Worm (Caenorhabditis elegans): ENCODE data around the gene srsx-15.

srsx-15 gene

DNA sequence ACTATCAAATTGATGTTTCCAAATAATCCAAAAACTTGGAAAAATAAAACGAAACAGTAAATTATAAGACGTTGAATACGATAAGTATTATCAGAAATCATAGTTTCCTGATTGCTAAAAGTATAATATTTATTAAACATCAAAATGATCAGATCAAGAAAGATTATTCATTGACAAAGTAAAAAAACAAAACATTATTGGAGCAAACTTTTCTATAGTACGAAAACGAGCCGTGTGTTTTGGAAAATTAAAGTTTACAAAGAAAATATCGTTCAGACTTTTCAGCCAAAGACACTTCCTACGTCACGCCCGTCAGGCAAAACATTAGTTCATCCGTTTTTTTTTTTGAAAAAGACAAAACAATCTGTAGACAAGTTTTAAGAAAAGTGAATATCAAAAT is at the start of gene srsx-15:
srsx-15 (minus strand) TSS at position 101 of the 400 bp plus-strand sequence.
- TF ChIP-seq ceh-48 (tag; optimal IDR thresholded peaks at IDR 0.05), result no peak
- TF ChIP-seq sox-4 (tag; optimal IDR thresholded peaks at IDR 0.05), result no peak
- TF ChIP-seq C08G9.2 (tag; optimal IDR thresholded peaks at IDR 0.05), result no peak
- no peak for TF ChIP-seq nhr-11 (tag; optimal IDR thresholded peaks at IDR 0.05)
- no peak for TF ChIP-seq ceh-34 (tag; optimal IDR thresholded peaks at IDR 0.05)
- no peak for TF ChIP-seq eyg-1 (tag; optimal IDR thresholded peaks at IDR 0.05)

DNA sequence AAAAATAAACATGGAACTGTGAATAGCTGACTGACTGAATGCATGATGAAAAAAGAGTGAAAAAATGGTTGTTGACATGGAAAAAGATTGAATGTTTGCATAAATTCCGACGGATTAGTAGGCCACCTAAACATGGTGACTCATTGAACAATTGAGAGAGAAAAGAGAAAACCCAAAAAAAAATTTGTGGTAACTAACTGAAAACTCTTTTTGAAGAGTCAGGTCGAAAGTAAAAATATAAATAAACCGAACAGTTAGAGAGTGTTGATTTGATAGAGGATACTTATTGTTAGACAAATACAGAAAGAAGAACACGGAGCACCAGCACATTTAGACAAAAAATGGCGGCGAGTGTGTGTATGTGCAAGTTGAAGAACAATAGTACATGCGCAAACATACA is 47.7 kb upstream of the srsx-15 start:
- TF ChIP-seq lim-6 (tag; optimal IDR thresholded peaks at IDR 0.05) (no peak), fax-1 (tag; optimal IDR thresholded peaks at IDR 0.05) (no peak), dmd-4 (tag; optimal IDR thresholded peaks at IDR 0.05; ENCODE audit: borderline replicate concordance) (no peak), ceh-2 (tag; optimal IDR thresholded peaks at IDR 0.05) (no peak), nhr-232 (tag; optimal IDR thresholded peaks at IDR 0.05) (no peak), pros-1 (tag; optimal IDR thresholded peaks at IDR 0.05) (no peak), ets-4 (tag; optimal IDR thresholded peaks at IDR 0.05) (no peak), ceh-18 (tag; optimal IDR thresholded peaks at IDR 0.05) (no peak), unc-86 (tag; optimal IDR thresholded peaks at IDR 0.05) (no peak), hlh-15 (tag; optimal IDR thresholded peaks at IDR 0.05) (no peak), ceh-45 (GFP tag; IDR thresholded peaks at IDR 0.05) (no peak), ceh-30 (tag; optimal IDR thresholded peaks at IDR 0.05) (no peak), mec-3 (tag; optimal IDR thresholded peaks at IDR 0.05; ENCODE audit: borderline replicate concordance) (no peak), tbx-7 (tag; optimal IDR thresholded peaks at IDR 0.05) (no peak), ceh-9 (tag; optimal IDR thresholded peaks at IDR 0.05) (no peak), unc-42 (tag; optimal IDR thresholded peaks at IDR 0.05) (no peak), hlh-13 (GFP tag; optimal IDR thresholded peaks at IDR 0.05) (no peak)

DNA sequence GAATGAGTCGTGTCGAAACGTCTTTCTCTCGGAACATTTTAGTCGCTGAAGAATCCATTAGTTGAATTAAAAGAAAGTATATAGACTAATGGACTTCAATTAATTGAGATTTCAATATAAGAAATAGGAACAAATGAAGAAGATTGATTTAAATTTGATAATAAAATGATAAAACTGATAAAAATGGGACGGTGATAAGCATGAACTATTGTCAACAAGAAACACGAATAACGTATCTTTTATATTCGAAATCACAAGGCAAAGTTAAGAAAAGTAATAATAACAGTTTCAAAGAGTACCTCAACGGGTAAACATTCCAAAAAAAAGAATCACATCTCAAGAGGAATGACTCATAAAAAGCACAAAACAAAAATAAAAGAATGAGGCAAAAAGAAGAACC is 45.8 kb upstream of the srsx-15 start, which contains the start of gene T19E7.6:
T19E7.6 (minus strand) TSS at position 45 of the 400 bp plus-strand sequence.
- TF ChIP-seq hlh-15 (tag; optimal IDR thresholded peaks at IDR 0.05), result no peak
- no peak for TF ChIP-seq hlh-8 (tag; optimal IDR thresholded peaks at IDR 0.05)
- TF ChIP-seq elt-2 (tag; optimal IDR thresholded peaks at IDR 0.05), result no peak
- TF ChIP-seq ceh-30 (tag; optimal IDR thresholded peaks at IDR 0.05), result no peak
- TF ChIP-seq rnt-1 (tag; optimal IDR thresholded peaks at IDR 0.05), result no peak
- TF ChIP-seq nhr-232 (tag; optimal IDR thresholded peaks at IDR 0.05), result no peak
- no peak for TF ChIP-seq ets-4 (tag; optimal IDR thresholded peaks at IDR 0.05)
- TF ChIP-seq ceh-2 (tag; optimal IDR thresholded peaks at IDR 0.05), result no peak
- no peak for TF ChIP-seq tbx-2 (tag; optimal IDR thresholded peaks at IDR 0.05)
- no peak for TF ChIP-seq odd-2 (tag; optimal IDR thresholded peaks at IDR 0.05)
- no peak for TF ChIP-seq fax-1 (tag; optimal IDR thresholded peaks at IDR 0.05)

DNA sequence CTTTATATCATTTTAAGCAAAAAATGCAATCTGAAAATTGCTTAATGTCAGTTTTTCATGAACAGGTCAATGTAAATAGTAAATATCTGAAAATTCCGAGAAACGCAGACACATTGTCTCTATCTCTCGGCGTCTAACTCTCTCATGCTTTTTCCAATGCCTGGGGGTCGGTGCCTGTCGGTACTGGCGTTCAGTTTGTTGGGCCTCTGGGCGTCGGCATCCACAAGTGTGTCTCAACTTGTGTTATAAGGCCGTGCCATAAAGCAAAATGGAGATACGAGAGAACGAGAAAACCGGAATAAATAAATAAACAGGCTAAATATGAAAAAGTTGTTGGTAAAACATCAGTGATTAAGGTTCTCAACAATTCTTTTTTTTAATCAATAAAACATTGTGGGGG is 43.6 kb upstream of the srsx-15 start:
- TF ChIP-seq ceh-18 (tag; optimal IDR thresholded peaks at IDR 0.05) (peak; percentile 2), fax-1 (tag; optimal IDR thresholded peaks at IDR 0.05) (no peak)

DNA sequence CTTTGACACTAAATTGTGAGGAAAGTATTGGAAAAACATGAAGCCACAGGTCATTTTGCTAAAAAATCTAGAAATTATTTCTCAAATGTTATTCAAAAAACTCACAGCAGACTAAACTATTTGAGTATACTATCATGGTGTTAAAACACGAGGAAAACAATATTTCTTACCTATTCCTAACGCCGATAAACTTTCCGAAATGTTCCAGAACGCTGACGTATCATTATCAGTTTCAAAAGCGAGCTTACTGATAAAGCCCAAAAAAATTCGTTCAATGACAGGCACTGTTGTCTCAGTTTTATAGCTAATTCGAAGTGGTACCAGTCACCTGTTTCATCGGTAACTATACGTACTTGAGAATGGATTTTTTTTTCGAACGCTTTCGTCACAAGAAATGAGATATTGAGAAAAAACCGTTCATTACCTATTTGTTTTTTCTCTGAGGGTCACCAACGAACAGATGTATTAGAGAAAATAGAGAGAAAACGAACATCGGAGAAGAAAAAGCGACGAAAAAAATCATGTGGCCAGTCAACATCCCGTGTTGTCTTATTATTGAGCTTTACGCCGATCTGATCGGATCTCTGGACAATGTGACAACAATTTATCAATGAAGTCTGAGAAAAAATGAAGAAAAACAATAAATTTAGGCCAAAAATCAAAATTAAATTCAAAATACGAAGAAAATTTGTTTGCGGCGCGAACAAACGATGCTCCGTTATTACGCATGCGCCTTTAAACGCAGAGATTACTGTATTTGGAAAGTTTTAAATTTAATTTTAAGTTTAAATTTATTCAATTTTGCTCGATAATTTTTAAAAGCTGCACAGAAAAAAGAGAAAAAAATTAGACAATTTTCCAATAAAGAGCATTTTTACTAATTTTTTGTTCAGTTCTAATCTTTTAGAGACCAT is 42.8 kb upstream of the srsx-15 start:
- TF ChIP-seq sox-4 (tag; optimal IDR thresholded peaks at IDR 0.05) (no peak), lim-6 (tag; optimal IDR thresholded peaks at IDR 0.05) (no peak), ceh-48 (tag; optimal IDR thresholded peaks at IDR 0.05) (no peak), ceh-24 (tag; optimal IDR thresholded peaks at IDR 0.05) (no peak), hlh-30 (tag; optimal IDR thresholded peaks at IDR 0.05; ENCODE audit: insufficient read depth) (no peak)

DNA sequence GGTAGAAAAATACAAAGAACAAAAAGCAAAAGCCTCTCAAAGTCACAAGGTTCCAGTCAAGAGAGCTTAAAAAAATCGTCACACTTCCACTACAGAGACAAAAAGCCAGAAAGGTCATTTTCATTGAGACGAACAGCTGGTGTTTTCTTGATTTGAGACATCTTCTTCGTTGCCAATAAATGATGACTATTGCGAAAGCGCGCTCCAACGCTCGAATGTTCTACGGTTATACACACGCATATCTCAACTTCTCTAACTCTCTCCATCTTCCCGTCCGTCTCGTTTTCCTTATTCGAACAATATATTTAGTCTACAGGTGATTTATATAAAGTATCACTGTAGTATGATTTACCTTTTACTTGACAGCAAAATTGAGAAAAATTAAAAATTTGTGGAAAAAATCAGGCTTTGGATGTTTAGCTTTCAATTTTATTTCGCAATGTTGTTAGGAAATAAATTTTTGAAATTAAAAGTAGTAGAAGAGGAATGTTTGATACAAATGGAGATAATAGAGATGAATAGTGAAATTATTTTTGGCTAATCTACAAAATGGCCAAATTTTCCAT is 41.8 kb upstream of the srsx-15 start:
- TF ChIP-seq dve-1 (tag; optimal IDR thresholded peaks at IDR 0.05), result no peak
- peak; percentile 30 for TF ChIP-seq hlh-30 (tag; optimal IDR thresholded peaks at IDR 0.05; ENCODE audit: insufficient read depth)
- peak; percentile 4 for TF ChIP-seq nfya-1 (tag; optimal IDR thresholded peaks at IDR 0.05)
- TF ChIP-seq ceh-31 (tag; optimal IDR thresholded peaks at IDR 0.05), result peak; percentile 19
- peak; percentile 73 for TF ChIP-seq unc-55 (GFP tag; optimal IDR thresholded peaks at IDR 0.05)

All from whole organism, late embryonic.